Worm (Caenorhabditis elegans) whole organism, L1 larva: ENCODE measurements around the gene F47B8.2.
"Not testable (repeated sequence)": the region's sequence is repeated elsewhere in the genome, so short reads cannot be mapped to it uniquely, and the experiment has no call there.

ENCODE experiments used
- C04F5.9 ChIP-seq: sonication (generic microtip); optimal IDR thresholded peaks from 2 replicates; lab custom pipeline; 2016; ENCODE audit warnings: missing genetic modification characterization, missing compliant biosample characterization
- F16B12.6 ChIP-seq: fragments of 150-350 bp; optimal IDR thresholded peaks from 2 replicates; lab custom pipeline; 2014; ENCODE audit warnings: missing biosample characterization, missing genetic modification characterization
- ama-1 ChIP-seq: fragments of 150-350 bp; optimal IDR thresholded peaks from 2 replicates; lab custom pipeline; 2014
- ceh-63 ChIP-seq: fragments of 200-800 bp; sonication (Bioruptor generic); optimal IDR thresholded peaks from 2 replicates; lab custom pipeline; 2018; ENCODE audit warnings: mild to moderate bottlenecking, missing genetic modification characterization, missing compliant biosample characterization
- ceh-82 ChIP-seq, 3 experiments: fragments of 150-350 bp in 1 of 3; sonication (generic microtip) in 2 of 3; optimal IDR thresholded peaks; 2 replicates each; lab custom pipeline; 2014 to 2017; ENCODE audit warnings: missing biosample characterization in 3 of 3, missing genetic modification characterization in 3 of 3
- ceh-88 ChIP-seq: fragments of 200-800 bp; sonication (Bioruptor generic); IDR thresholded peaks from 2 replicates; pipeline ENCODE4 v1.3.6; 2022; ENCODE audit warnings: missing genetic modification characterization, missing compliant biosample characterization
- ceh-90 ChIP-seq: sonication (generic microtip); optimal IDR thresholded peaks from 2 replicates; lab custom pipeline; 2016; ENCODE audit warnings: missing genetic modification characterization, missing compliant biosample characterization
- dpl-1 ChIP-seq, 3 experiments: fragments of 150-350 bp in 2 of 3; sonication (generic microtip) in 1 of 3; optimal IDR thresholded peaks; 2 replicates each; lab custom pipeline; 2014 to 2017; ENCODE audit warnings: missing biosample characterization in 3 of 3, missing genetic modification characterization in 3 of 3, missing genetic modification reagents in 3 of 3
- dsc-1 ChIP-seq: sonication (generic microtip); optimal IDR thresholded peaks from 2 replicates; lab custom pipeline; 2016; ENCODE audit warnings: mild to moderate bottlenecking, missing genetic modification characterization, missing compliant biosample characterization
- efl-1 ChIP-seq, 4 experiments: fragments of 150-350 bp; optimal IDR thresholded peaks in 3 of 4; peaks in 1 of 4; 1 replicate in 1 of 4; 2 replicates in 3 of 4; lab custom pipeline; 2014; ENCODE audit warnings: missing biosample characterization in 2 of 4, missing genetic modification characterization in 2 of 4, missing genetic modification reagents in 2 of 4
- elt-2 ChIP-seq: sonication (generic microtip); optimal IDR thresholded peaks from 2 replicates; lab custom pipeline; 2016; ENCODE audit warnings: missing genetic modification characterization, mild to moderate bottlenecking, inconsistent platforms, missing compliant biosample characterization, missing genetic modification reagents
- fkh-10 ChIP-seq: sonication (generic microtip); optimal IDR thresholded peaks from 2 replicates; lab custom pipeline; 2017; ENCODE audit warnings: missing biosample characterization, missing genetic modification reagents, missing genetic modification characterization
- grh-1 ChIP-seq: fragments of 200-800 bp; sonication (Bioruptor generic); IDR thresholded peaks from 2 replicates; pipeline ENCODE4 v1.3.6; 2022; ENCODE audit warnings: missing genetic modification reagents, missing genetic modification characterization, missing compliant biosample characterization
- hlh-17 ChIP-seq: fragments of 200-800 bp; sonication (Bioruptor generic); optimal IDR thresholded peaks from 2 replicates; lab custom pipeline; 2018; ENCODE audit warnings: missing genetic modification characterization, mild to moderate bottlenecking, missing compliant biosample characterization, moderate library complexity, borderline replicate concordance
- hpl-2 ChIP-seq: fragments of 150-350 bp; optimal IDR thresholded peaks from 2 replicates; lab custom pipeline; 2014; ENCODE audit warnings: missing biosample characterization, missing genetic modification reagents, missing genetic modification characterization
- lsy-2 ChIP-seq, 2 experiments: fragments of 150-350 bp; optimal IDR thresholded peaks; 2 replicates each; lab custom pipeline; 2014; ENCODE audit warnings: missing biosample characterization in 2 of 2, missing genetic modification characterization in 2 of 2
- mef-2 ChIP-seq: fragments of 150-350 bp; optimal IDR thresholded peaks from 2 replicates; lab custom pipeline; 2014; ENCODE audit warnings: missing biosample characterization, missing genetic modification characterization
- nhr-20 ChIP-seq: sonication (generic microtip); optimal IDR thresholded peaks from 2 replicates; lab custom pipeline; 2016; ENCODE audit warnings: mild to moderate bottlenecking, missing genetic modification characterization, missing compliant biosample characterization
- nhr-237 ChIP-seq: fragments of 150-350 bp; optimal IDR thresholded peaks from 2 replicates; lab custom pipeline; 2014; ENCODE audit warnings: missing biosample characterization, missing genetic modification characterization
- nhr-28 ChIP-seq: fragments of 150-350 bp; optimal IDR thresholded peaks from 2 replicates; lab custom pipeline; 2014; ENCODE audit warnings: missing biosample characterization, missing genetic modification characterization
- nhr-71 ChIP-seq: sonication (generic microtip); optimal IDR thresholded peaks from 2 replicates; lab custom pipeline; 2016; ENCODE audit warnings: mild to moderate bottlenecking, missing genetic modification characterization, moderate library complexity, missing compliant biosample characterization
- nhr-84 ChIP-seq: sonication (generic microtip); optimal IDR thresholded peaks from 2 replicates; lab custom pipeline; 2017; ENCODE audit warnings: missing biosample characterization, missing genetic modification characterization
- pag-3 ChIP-seq: sonication (generic microtip); optimal IDR thresholded peaks from 2 replicates; lab custom pipeline; 2017; ENCODE audit warnings: missing genetic modification characterization, mild to moderate bottlenecking, missing compliant biosample characterization, antibody characterized with exemption, borderline replicate concordance; ENCODE audit not compliant: insufficient read depth
- pax-3 ChIP-seq: fragments of 200-800 bp; sonication (Bioruptor generic); optimal IDR thresholded peaks from 2 replicates; lab custom pipeline; 2018; ENCODE audit warnings: mild to moderate bottlenecking, missing genetic modification characterization, moderate library complexity, missing compliant biosample characterization
- pqm-1 ChIP-seq: sonication (generic microtip); optimal IDR thresholded peaks from 3 replicates; lab custom pipeline; 2017; ENCODE audit warnings: missing biosample characterization, missing genetic modification characterization
- sox-4 ChIP-seq: sonication (generic microtip); optimal IDR thresholded peaks from 2 replicates; lab custom pipeline; 2016; ENCODE audit warnings: missing genetic modification characterization, missing compliant biosample characterization
- sptf-1 ChIP-seq: fragments of 150-350 bp; optimal IDR thresholded peaks from 2 replicates; lab custom pipeline; 2014; ENCODE audit warnings: missing biosample characterization, missing genetic modification characterization
- tlp-1 ChIP-seq: fragments of 150-350 bp; optimal IDR thresholded peaks from 2 replicates; lab custom pipeline; 2014; ENCODE audit warnings: missing biosample characterization, missing genetic modification characterization
- unc-30 ChIP-seq: sonication (generic microtip); optimal IDR thresholded peaks from 2 replicates; lab custom pipeline; 2017; ENCODE audit warnings: missing biosample characterization, missing genetic modification characterization
- unc-86 ChIP-seq: sonication (generic microtip); optimal IDR thresholded peaks from 2 replicates; lab custom pipeline; 2016; ENCODE audit warnings: missing genetic modification characterization, missing compliant biosample characterization
- zag-1 ChIP-seq: fragments of 150-350 bp; optimal IDR thresholded peaks from 2 replicates; lab custom pipeline; 2014; ENCODE audit warnings: missing biosample characterization, missing genetic modification characterization

The F47B8.2 gene

ce11 chrV:14311115-14311514 is 5.3 kb downstream of the F47B8.2 start, which contains the start of gene ddn-3:
Gene ddn-3 (minus strand): TSS chrV:14311215.
- no peak for TF ChIP-seq ceh-63
- no peak for TF ChIP-seq nhr-20 (tag; lab: Kevin White, UChicago)
- no peak for TF ChIP-seq dpl-1 (GFP tag; optimal IDR thresholded peaks at IDR 0.05; lab: Kevin White, UChicago)
- TF ChIP-seq C04F5.9 (tag; lab: Kevin White, UChicago) = no peak
- no peak for TF ChIP-seq ceh-82 (tag; optimal IDR thresholded peaks at IDR 0.05; lab: Kevin White, UChicago)
- no peak for TF ChIP-seq unc-86
- TF ChIP-seq nhr-237 (tag; lab: Kevin White, UChicago) = no peak

ce11 chrV:14309632-14310031 is 6.8 kb downstream of the F47B8.2 start, which contains the start of gene F14D7.14:
Gene F14D7.14 (plus strand): TSS chrV:14309932.
- not testable (repeated sequence) for TF ChIP-seq hlh-17 (GFP tag; lab: Kevin White, UChicago); pqm-1 (tag; lab: Kevin White, UChicago); dpl-1 (GFP tag; optimal IDR thresholded peaks at IDR 0.05; lab: Kevin White, UChicago)

ce11 chrV:14308164-14308563 is 8.3 kb downstream of the F47B8.2 start, which contains the start of gene spig-5:
Gene spig-5 (plus strand): TSS chrV:14308464.
- not testable (repeated sequence) for TF ChIP-seq F16B12.6 (tag; lab: Kevin White, UChicago); nhr-71 (tag; lab: Kevin White, UChicago); ceh-88
- TF ChIP-seq, all 84 proteins: peak for 0; not testable (repeated sequence) for 84

- not testable (repeated sequence) for TF ChIP-seq unc-30, sox-4, pax-3 (tag; lab: Kevin White, UChicago)
Observed at ce11 chrV:14306771-14307170, 9.7 kb downstream of the F47B8.2 start, which contains the start of gene spig-4. Gene spig-4 (minus strand): TSS chrV:14306871.

ce11 chrV:14301076-14301475 is 15.3 kb downstream of the F47B8.2 start, which contains the start of gene F14D7.6:
Gene F14D7.6 (plus strand): TSS chrV:14301413.
- TF ChIP-seq zag-1 (tag; lab: Kevin White, UChicago) = no peak
- no peak for TF ChIP-seq dsc-1 (tag; lab: Kevin White, UChicago)
- peak; percentile 4 for TF ChIP-seq elt-2 (tag; lab: Kevin White, UChicago)

ce11 chrV:14299569-14300064 is 16.8 kb downstream of the F47B8.2 start, which contains the start of the genes spig-3 and F14D7.12:
Gene spig-3 (minus strand): TSS chrV:14299669.
Gene F14D7.12 (plus strand): TSS chrV:14300014.
- no peak for TF ChIP-seq efl-1 (optimal IDR thresholded peaks at IDR 0.05; lab: Kevin White, UChicago)
- TF ChIP-seq efl-1 (GFP tag; optimal IDR thresholded peaks at IDR 0.05 in 1 of 2; lab: Kevin White, UChicago) = peak in 1 of 2 experiments; percentile 49
- no peak for TF ChIP-seq nhr-237 (tag; lab: Kevin White, UChicago)
- TF ChIP-seq, all 84 proteins: peak for 1

- TF ChIP-seq elt-2 (tag; lab: Kevin White, UChicago) (no peak), nhr-28 (tag; lab: Kevin White, UChicago) (no peak), ama-1 (lab: Kevin White, UChicago) (no peak)
Observed at ce11 chrV:14296499-14296898, 19.9 kb downstream of the F47B8.2 start, which contains the start of gene F14D7.3. Gene F14D7.3 (plus strand): TSS chrV:14296799.

ce11 chrV:14294396-14294795 is 22.0 kb downstream of the F47B8.2 start, which contains the start of gene F14D7.9:
Gene F14D7.9 (plus strand): TSS chrV:14294696.
- no peak for TF ChIP-seq grh-1 (GFP tag; lab: Robert Waterston, UW)
- no peak for TF ChIP-seq hpl-2 (GFP tag; lab: Kevin White, UChicago)
- TF ChIP-seq zag-1 (tag; lab: Kevin White, UChicago) = no peak
- no peak for TF ChIP-seq ceh-90 (tag; lab: Kevin White, UChicago)
- no peak for TF ChIP-seq mef-2 (tag; lab: Kevin White, UChicago)
- TF ChIP-seq nhr-84 (tag; lab: Kevin White, UChicago) = no peak
- TF ChIP-seq nhr-20 (tag; lab: Kevin White, UChicago) = no peak
- TF ChIP-seq sptf-1 (tag; lab: Kevin White, UChicago) = no peak
- no peak for TF ChIP-seq pag-3 (tag; lab: Kevin White, UChicago)
- no peak for TF ChIP-seq lsy-2 (tag; optimal IDR thresholded peaks at IDR 0.05; lab: Kevin White, UChicago)
- no peak for TF ChIP-seq nhr-237 (tag; lab: Kevin White, UChicago)
- no peak for TF ChIP-seq tlp-1 (tag; lab: Kevin White, UChicago)
- TF ChIP-seq F16B12.6 (tag; lab: Kevin White, UChicago) = no peak
- TF ChIP-seq fkh-10 (GFP tag; lab: Kevin White, UChicago) = no peak
